Worm (Caenorhabditis elegans): Measurements from ENCODE around the gene pqn-71.

- TF ChIP-seq nhr-11 (tag; optimal IDR thresholded peaks at IDR 0.05) (no peak), jun-1 (tag; optimal IDR thresholded peaks at IDR 0.05) (no peak), ceh-82 (tag; optimal IDR thresholded peaks at IDR 0.05) (no peak), nhr-6 (tag; optimal IDR thresholded peaks at IDR 0.05) (no peak), nhr-42 (GFP tag; IDR thresholded peaks at IDR 0.05) (no peak), skn-1 (tag; optimal IDR thresholded peaks at IDR 0.05) (no peak), nhr-102 (tag; optimal IDR thresholded peaks at IDR 0.05) (no peak), nhr-111 (GFP tag; optimal IDR thresholded peaks at IDR 0.05) (no peak), fkh-10 (GFP tag; optimal IDR thresholded peaks at IDR 0.05) (no peak), egl-27 (tag; optimal IDR thresholded peaks at IDR 0.05) (no peak), spr-3 (GFP tag; optimal IDR thresholded peaks at IDR 0.05) (no peak), ceh-32 (tag; optimal IDR thresholded peaks at IDR 0.05; ENCODE audit: poor library complexity) (no peak)
Measured at ce11 chrV:15444188-15444587, 21.3 kb upstream of the pqn-71 start, which contains the start of gene T26H5.11.
